Fruit fly (Drosophila melanogaster) whole organism, adult: ENCODE data around the gene cu.
A peak's percentile ranks its signal among the peaks of the same experiment; 100 is the strongest.

ENCODE experiments used
- CG11617 ChIP-seq: fragments of 200-800 bp; sonication (Bioruptor generic); optimal IDR thresholded peaks from 2 replicates; lab custom pipeline; 2017; ENCODE audit warnings: mild to moderate bottlenecking, missing biosample characterization, missing genetic modification reagents, missing genetic modification characterization
- CG12768 ChIP-seq: fragments of 200-800 bp; sonication (Bioruptor generic); optimal IDR thresholded peaks from 2 replicates; lab custom pipeline; 2017; ENCODE audit warnings: missing biosample characterization, missing genetic modification characterization, mild to moderate bottlenecking, moderate library complexity, missing genetic modification reagents
- CG14711 ChIP-seq: fragments of 200-800 bp; sonication (Bioruptor generic); optimal IDR thresholded peaks from 2 replicates; lab custom pipeline; 2018; ENCODE audit warnings: missing biosample characterization, mild to moderate bottlenecking, missing genetic modification characterization, moderate library complexity
- CG1620 ChIP-seq: fragments of 200-800 bp; sonication (Bioruptor generic); optimal IDR thresholded peaks from 2 replicates; lab custom pipeline; 2016; ENCODE audit warnings: missing biosample characterization, missing genetic modification characterization
- CG33017 ChIP-seq: fragments of 200-800 bp; sonication (Bioruptor generic); optimal IDR thresholded peaks from 2 replicates; lab custom pipeline; 2018; ENCODE audit warnings: missing biosample characterization, mild to moderate bottlenecking, missing genetic modification characterization, moderate library complexity
- CG5204 ChIP-seq: fragments of 200-800 bp; sonication (Bioruptor generic); optimal IDR thresholded peaks from 2 replicates; lab custom pipeline; 2016; ENCODE audit warnings: missing biosample characterization, missing genetic modification characterization
- CG7045 ChIP-seq: fragments of 200-800 bp; sonication (Bioruptor generic); optimal IDR thresholded peaks from 2 replicates; lab custom pipeline; 2017; ENCODE audit warnings: missing biosample characterization, mild to moderate bottlenecking, missing genetic modification characterization
- CG7101 ChIP-seq: fragments of 200-800 bp; sonication (Bioruptor generic); optimal IDR thresholded peaks from 2 replicates; lab custom pipeline; 2018; ENCODE audit warnings: missing biosample characterization, mild to moderate bottlenecking, missing genetic modification characterization, moderate library complexity
- Clk ChIP-seq: fragments of 200-800 bp; sonication (Bioruptor generic); optimal IDR thresholded peaks from 2 replicates; lab custom pipeline; 2017; ENCODE audit warnings: missing biosample characterization, missing genetic modification characterization
- Crg-1 ChIP-seq: fragments of 200-800 bp; sonication (Bioruptor generic); optimal IDR thresholded peaks from 2 replicates; lab custom pipeline; 2016; ENCODE audit warnings: missing biosample characterization, missing genetic modification characterization
- Hr96 ChIP-seq: fragments of 200-800 bp; sonication (Bioruptor generic); optimal IDR thresholded peaks from 2 replicates; lab custom pipeline; 2016; ENCODE audit warnings: missing biosample characterization, missing genetic modification characterization
- Mnt ChIP-seq: fragments of 200-800 bp; sonication (Bioruptor generic); optimal IDR thresholded peaks from 2 replicates; lab custom pipeline; 2016; ENCODE audit warnings: missing biosample characterization, mild to moderate bottlenecking, missing genetic modification characterization
- bab1 ChIP-seq: fragments of 200-800 bp; sonication (Bioruptor generic); optimal IDR thresholded peaks from 3 replicates; lab custom pipeline; 2019; ENCODE audit warnings: missing biosample characterization, mild to moderate bottlenecking, missing genetic modification characterization, moderate library complexity
- cic ChIP-seq: fragments of 200-800 bp; sonication (Bioruptor generic); optimal IDR thresholded peaks from 2 replicates; lab custom pipeline; 2017; ENCODE audit warnings: missing biosample characterization, mild to moderate bottlenecking, missing genetic modification characterization, moderate library complexity
- cnc ChIP-seq, 2 experiments: fragments of >200 bp; optimal IDR thresholded peaks; 2 replicates each; lab custom pipeline; 2017
- kay ChIP-seq: fragments of 200-800 bp; sonication (Bioruptor generic); peaks from one replicate; lab custom pipeline; 2016; ENCODE audit warnings: missing biosample characterization, missing genetic modification characterization, borderline replicate concordance
- ovo ChIP-seq: fragments of 200-800 bp; sonication (Bioruptor generic); optimal IDR thresholded peaks from 2 replicates; lab custom pipeline; 2016; ENCODE audit warnings: missing biosample characterization, missing genetic modification characterization
- pad ChIP-seq: fragments of 200-800 bp; sonication (Bioruptor generic); optimal IDR thresholded peaks from 3 replicates; lab custom pipeline; 2017; ENCODE audit warnings: missing biosample characterization, missing genetic modification characterization, mild to moderate bottlenecking, moderate library complexity, missing genetic modification reagents
- tj ChIP-seq: fragments of 200-800 bp; sonication (Bioruptor generic); optimal IDR thresholded peaks from 3 replicates; lab custom pipeline; 2017; ENCODE audit warnings: missing biosample characterization, mild to moderate bottlenecking, missing genetic modification characterization, moderate library complexity
- toe ChIP-seq: fragments of 200-800 bp; sonication (Bioruptor generic); optimal IDR thresholded peaks from 2 replicates; lab custom pipeline; 2016; ENCODE audit warnings: missing biosample characterization, missing genetic modification characterization

The cu gene

dm6 chr3R:11167931-11168465, 29.4 kb upstream of the cu start, which contains the start of gene Ugt35E2:
TSS of gene Ugt35E2 (minus strand) at chr3R:11167981.
- TF ChIP-seq CG5204: no peak

- TF ChIP-seq cic (GFP tag; lab: Kevin White, UChicago): peak; percentile 44
- TF ChIP-seq Clk (GFP tag; lab: Kevin White, UChicago): no peak
- TF ChIP-seq CG33017 (tag; lab: Kevin White, UChicago): peak; percentile 17
- no peak for TF ChIP-seq bab1 (GFP tag; lab: Kevin White, UChicago)
- TF ChIP-seq toe: peak; percentile 15
- peak; percentile 49 for TF ChIP-seq CG12768 (GFP tag; lab: Kevin White, UChicago)
- no peak for TF ChIP-seq CG14711 (tag; lab: Kevin White, UChicago)
- no peak for TF ChIP-seq CG7045 (GFP tag; lab: Kevin White, UChicago)
- TF ChIP-seq CG1620 (GFP tag; lab: Kevin White, UChicago): no peak
- TF ChIP-seq cnc (optimal IDR thresholded peaks at IDR 0.05; lab: Kevin White, UChicago): no peak
- TF ChIP-seq tj: no peak
- TF ChIP-seq Hr96 (GFP tag; lab: Kevin White, UChicago): no peak
- TF ChIP-seq kay (GFP tag; lab: Kevin White, UChicago): peak; percentile 68
- peak; percentile 21 for TF ChIP-seq CG7101
- no peak for TF ChIP-seq Mnt (GFP tag; lab: Kevin White, UChicago)
- TF ChIP-seq CG11617 (GFP tag; lab: Kevin White, UChicago): peak; percentile 26
- no peak for TF ChIP-seq ovo (GFP tag; lab: Kevin White, UChicago)
- TF ChIP-seq pad: no peak
- peak; percentile 39 for TF ChIP-seq CG5204
- no peak for TF ChIP-seq Crg-1 (GFP tag; lab: Kevin White, UChicago)
Measured at dm6 chr3R:11170146-11170545, 27.2 kb upstream of the cu start, which contains the start of gene Ugt35B1. TSS of gene Ugt35B1 (minus strand) at chr3R:11170246.

dm6 chr3R:11172460-11173168, 24.8 kb upstream of the cu start, which contains the start of gene Ugt35A1:
TSS of gene Ugt35A1 (minus strand) at chr3R:11172664.
- TF ChIP-seq CG1620 (GFP tag; lab: Kevin White, UChicago): no peak
- no peak for TF ChIP-seq cnc (optimal IDR thresholded peaks at IDR 0.05; lab: Kevin White, UChicago)
- TF ChIP-seq toe: no peak
- TF ChIP-seq bab1 (GFP tag; lab: Kevin White, UChicago): no peak
- no peak for TF ChIP-seq CG33017 (tag; lab: Kevin White, UChicago)
- TF ChIP-seq CG7101: no peak
- TF ChIP-seq ovo (GFP tag; lab: Kevin White, UChicago): no peak
- TF ChIP-seq Crg-1 (GFP tag; lab: Kevin White, UChicago): no peak
- no peak for TF ChIP-seq tj
- no peak for TF ChIP-seq cic (GFP tag; lab: Kevin White, UChicago)
- no peak for TF ChIP-seq CG7045 (GFP tag; lab: Kevin White, UChicago)
- TF ChIP-seq kay (GFP tag; lab: Kevin White, UChicago): peak; percentile 92
- TF ChIP-seq CG11617 (GFP tag; lab: Kevin White, UChicago): no peak
- no peak for TF ChIP-seq pad
- no peak for TF ChIP-seq CG14711 (tag; lab: Kevin White, UChicago)
- TF ChIP-seq CG12768 (GFP tag; lab: Kevin White, UChicago): peak; percentile 3
- no peak for TF ChIP-seq Mnt (GFP tag; lab: Kevin White, UChicago)

dm6 chr3R:11173169-11173506, 24.3 kb upstream of the cu start:
- no peak for TF ChIP-seq cnc (optimal IDR thresholded peaks at IDR 0.05; lab: Kevin White, UChicago)
- TF ChIP-seq CG7101: peak; percentile 32
- TF ChIP-seq Clk (GFP tag; lab: Kevin White, UChicago): no peak
- TF ChIP-seq CG11617 (GFP tag; lab: Kevin White, UChicago): peak; percentile 51
- peak; percentile 67 for TF ChIP-seq CG33017 (tag; lab: Kevin White, UChicago)
- peak; percentile 42 for TF ChIP-seq CG12768 (GFP tag; lab: Kevin White, UChicago)
- TF ChIP-seq CG1620 (GFP tag; lab: Kevin White, UChicago): no peak
- no peak for TF ChIP-seq Crg-1 (GFP tag; lab: Kevin White, UChicago)
- TF ChIP-seq CG7045 (GFP tag; lab: Kevin White, UChicago): peak; percentile 59
- TF ChIP-seq tj: peak; percentile 14
- no peak for TF ChIP-seq Mnt (GFP tag; lab: Kevin White, UChicago)
- peak; percentile 58 for TF ChIP-seq kay (GFP tag; lab: Kevin White, UChicago)
- TF ChIP-seq Hr96 (GFP tag; lab: Kevin White, UChicago): no peak
- TF ChIP-seq CG14711 (tag; lab: Kevin White, UChicago): peak; percentile 45
- TF ChIP-seq CG5204: no peak
- no peak for TF ChIP-seq toe
- no peak for TF ChIP-seq bab1 (GFP tag; lab: Kevin White, UChicago)
- no peak for TF ChIP-seq ovo (GFP tag; lab: Kevin White, UChicago)
- peak; percentile 74 for TF ChIP-seq cic (GFP tag; lab: Kevin White, UChicago)
- TF ChIP-seq pad: no peak

- TF ChIP-seq ovo (GFP tag; lab: Kevin White, UChicago) (no peak), cic (GFP tag; lab: Kevin White, UChicago) (peak; percentile 18)
Measured at dm6 chr3R:11175308-11175707, 22.1 kb upstream of the cu start, which contains the start of the genes Ugt304A1 and Ugt303A1. TSS of gene Ugt304A1 (minus strand) at chr3R:11175408. TSS of gene Ugt303A1 (plus strand) at chr3R:11175529.

dm6 chr3R:11175777-11176176, 21.6 kb upstream of the cu start:
- no peak for TF ChIP-seq cic (GFP tag; lab: Kevin White, UChicago)
- no peak for TF ChIP-seq cnc (optimal IDR thresholded peaks at IDR 0.05; lab: Kevin White, UChicago)
- no peak for TF ChIP-seq bab1 (GFP tag; lab: Kevin White, UChicago)
